Worm (Caenorhabditis elegans): ENCODE results near the gene Y38H8A.2.
"Not testable (repeated sequence)": the region's sequence is repeated elsewhere in the genome, so short reads cannot be mapped to it uniquely, and the experiment has no call there.

Gene Y38H8A.2

DNA sequence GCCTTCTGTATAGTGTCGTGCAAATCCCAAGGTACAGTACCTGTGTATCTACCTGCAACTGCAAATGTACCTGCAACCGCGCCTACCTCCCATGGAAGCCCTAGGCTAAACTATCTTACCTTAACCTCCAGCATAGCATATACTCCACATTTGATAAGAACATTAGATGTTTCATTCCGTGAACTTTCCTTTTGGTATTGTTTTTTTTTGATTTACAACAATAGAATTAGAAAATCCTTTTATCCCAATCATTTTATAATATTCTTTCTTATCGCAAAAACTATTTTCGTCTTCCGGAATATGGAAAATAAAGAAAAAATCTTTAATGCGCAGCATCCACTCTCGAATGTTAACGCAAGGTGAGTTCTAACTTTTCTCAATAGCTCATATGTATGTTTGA is at the start of gene Y38H8A.2:
Y38H8A.2 (plus strand) TSS at position 301 of the 400 bp plus-strand sequence.
- no peak for TF ChIP-seq egl-27 (tag; optimal IDR thresholded peaks at IDR 0.05)

DNA sequence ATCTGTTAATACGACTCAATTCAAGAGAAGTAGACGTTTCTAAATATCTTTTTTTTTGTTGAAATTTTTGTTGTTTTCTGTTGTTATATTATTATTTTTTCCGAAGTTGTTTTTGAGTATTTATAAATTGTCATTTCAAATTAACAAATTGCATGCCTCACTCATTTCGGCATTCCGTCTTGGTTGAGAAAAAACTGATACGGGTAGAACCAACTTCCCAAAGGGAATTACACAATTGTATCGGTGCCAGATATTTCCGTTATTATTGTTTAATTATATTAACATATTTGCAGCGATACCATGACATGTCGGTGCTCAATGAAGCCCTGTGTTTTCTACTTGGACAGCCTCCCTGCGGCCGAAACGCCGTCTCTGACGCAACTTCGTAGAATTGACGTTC is 45.0 kb upstream of the Y38H8A.2 start, which contains the start of gene K09B11.4:
K09B11.4 (plus strand) TSS at position 301 of the 400 bp plus-strand sequence.
- no peak for TF ChIP-seq sem-4 (tag; optimal IDR thresholded peaks at IDR 0.05)
- no peak for TF ChIP-seq skn-1 (tag; optimal IDR thresholded peaks at IDR 0.05)
- TF ChIP-seq lin-13 (GFP tag; optimal IDR thresholded peaks at IDR 0.05), result no peak
- no peak for TF ChIP-seq mab-5 (tag; optimal IDR thresholded peaks at IDR 0.05)
- TF ChIP-seq unc-55 (GFP tag; optimal IDR thresholded peaks at IDR 0.05), result no peak
- no peak for TF ChIP-seq ama-1 (optimal IDR thresholded peaks at IDR 0.05)
- TF ChIP-seq nhr-237 (tag; optimal IDR thresholded peaks at IDR 0.05), result no peak
- no peak for TF ChIP-seq nhr-6 (tag; optimal IDR thresholded peaks at IDR 0.05)
- TF ChIP-seq alr-1 (tag; optimal IDR thresholded peaks at IDR 0.05), result no peak
- no peak for TF ChIP-seq elt-3 (tag; optimal IDR thresholded peaks at IDR 0.05)
- no peak for TF ChIP-seq aly-2 (tag; optimal IDR thresholded peaks at IDR 0.05)
- no peak for TF ChIP-seq R02D3.7 (tag; optimal IDR thresholded peaks at IDR 0.05)
- no peak for TF ChIP-seq mbf-1 (tag; optimal IDR thresholded peaks at IDR 0.05)
- no peak for TF ChIP-seq fos-1 (tag; optimal IDR thresholded peaks at IDR 0.05)
- TF ChIP-seq crh-2 (tag; optimal IDR thresholded peaks at IDR 0.05), result no peak
- TF ChIP-seq nhr-77 (tag; optimal IDR thresholded peaks at IDR 0.05), result no peak

DNA sequence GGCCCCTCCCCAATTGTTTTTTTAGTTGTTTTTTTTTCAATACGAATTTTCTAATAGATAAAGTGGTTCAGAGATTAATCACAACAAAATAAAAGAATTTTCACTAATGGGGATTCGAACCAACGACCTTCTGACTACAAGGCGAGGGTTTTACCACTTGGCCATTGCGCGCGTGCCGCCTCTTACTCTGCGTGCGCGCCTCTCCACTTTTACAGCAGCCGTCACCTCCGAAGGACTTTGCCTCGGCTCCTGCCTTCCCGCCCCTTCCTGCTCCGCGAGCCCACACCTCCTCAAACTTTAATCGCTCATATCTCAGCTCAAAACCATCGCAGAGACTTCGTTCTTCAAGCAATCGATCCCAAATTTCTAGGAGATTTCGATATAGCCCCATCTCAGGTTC is 44.1 kb upstream of the Y38H8A.2 start:
- TF ChIP-seq unc-55 (GFP tag; optimal IDR thresholded peaks at IDR 0.05) (peak; percentile 28), lin-13 (GFP tag; optimal IDR thresholded peaks at IDR 0.05) (peak; percentile 39), snpc-4 (tag; optimal IDR thresholded peaks at IDR 0.05) (peak; percentile 84)

DNA sequence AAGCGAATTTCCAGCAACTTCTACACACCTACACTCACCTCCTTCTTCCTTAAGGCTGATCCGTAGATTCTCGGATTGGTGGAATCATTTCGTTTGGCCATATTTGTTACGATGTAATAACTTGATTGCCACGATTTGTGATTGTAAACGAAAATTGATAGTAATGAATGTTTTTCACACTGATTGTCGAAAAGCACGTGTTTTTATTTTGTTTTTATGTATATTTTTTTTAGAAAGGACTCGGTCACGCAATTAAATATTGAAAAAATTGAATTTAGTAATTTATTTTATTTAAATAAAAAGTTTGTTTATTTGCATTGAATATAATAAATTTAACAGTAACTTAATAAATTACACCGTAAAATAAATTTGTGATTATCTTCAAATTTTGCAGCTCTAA is 40.3 kb upstream of the Y38H8A.2 start, which contains the start of gene K09B11.5:
K09B11.5 (minus strand) TSS at position 101 of the 400 bp plus-strand sequence.
- TF ChIP-seq unc-55 (GFP tag; optimal IDR thresholded peaks at IDR 0.05); nhr-11 (tag; optimal IDR thresholded peaks at IDR 0.05); blmp-1 (tag; optimal IDR thresholded peaks at IDR 0.05; ENCODE audit: insufficient read depth): not testable (repeated sequence)

DNA sequence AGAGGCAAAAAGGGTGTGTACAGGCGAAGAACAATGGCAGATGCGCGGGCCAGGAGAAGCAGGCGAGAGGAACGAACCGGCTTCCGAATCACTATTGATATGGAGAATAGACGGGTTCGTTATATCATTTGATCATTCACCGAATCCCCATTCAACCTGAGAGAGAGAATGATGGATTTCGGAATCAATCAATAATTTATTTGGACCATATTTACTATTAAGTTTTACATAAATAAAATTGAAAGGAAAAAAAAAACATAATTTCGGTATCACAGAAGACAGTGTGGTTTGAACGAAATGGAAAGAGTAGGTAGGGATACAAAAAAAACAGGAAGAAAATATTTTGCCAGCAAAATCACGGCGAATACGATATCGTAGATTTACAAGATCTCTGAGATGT is 29.0 kb upstream of the Y38H8A.2 start, which contains the start of gene mam-3:
mam-3 (minus strand) TSS at position 101 of the 400 bp plus-strand sequence.
- TF ChIP-seq skn-1 (tag; optimal IDR thresholded peaks at IDR 0.05), result no peak
- TF ChIP-seq zag-1 (tag; optimal IDR thresholded peaks at IDR 0.05), result no peak
- TF ChIP-seq mdl-1 (tag; optimal IDR thresholded peaks at IDR 0.05), result no peak
- TF ChIP-seq blmp-1 (tag; optimal IDR thresholded peaks at IDR 0.05; ENCODE audit: insufficient read depth), result no peak
- no peak for TF ChIP-seq unc-62 (GFP tag; optimal IDR thresholded peaks at IDR 0.05)
- TF ChIP-seq ama-1 (optimal IDR thresholded peaks at IDR 0.05), result no peak
- no peak for TF ChIP-seq ztf-1 (GFP tag; conservative IDR thresholded peaks at IDR 0.05)
- TF ChIP-seq sma-3 (GFP tag; optimal IDR thresholded peaks at IDR 0.05), result no peak
- TF ChIP-seq nhr-237 (tag; optimal IDR thresholded peaks at IDR 0.05), result no peak
- TF ChIP-seq nhr-23 (tag; optimal IDR thresholded peaks at IDR 0.05), result no peak
- no peak for TF ChIP-seq elt-1 (tag; optimal IDR thresholded peaks at IDR 0.05)
- no peak for TF ChIP-seq gmeb-1 (tag; optimal IDR thresholded peaks at IDR 0.05)
- no peak for TF ChIP-seq lin-39 (tag; optimal IDR thresholded peaks at IDR 0.05)
- TF ChIP-seq R02D3.7 (tag; optimal IDR thresholded peaks at IDR 0.05), result no peak
- no peak for TF ChIP-seq nhr-25 (tag; optimal IDR thresholded peaks at IDR 0.05)
- TF ChIP-seq egl-27 (tag; optimal IDR thresholded peaks at IDR 0.05), result no peak
- no peak for TF ChIP-seq C34F6.9 (tag; optimal IDR thresholded peaks at IDR 0.05)

DNA sequence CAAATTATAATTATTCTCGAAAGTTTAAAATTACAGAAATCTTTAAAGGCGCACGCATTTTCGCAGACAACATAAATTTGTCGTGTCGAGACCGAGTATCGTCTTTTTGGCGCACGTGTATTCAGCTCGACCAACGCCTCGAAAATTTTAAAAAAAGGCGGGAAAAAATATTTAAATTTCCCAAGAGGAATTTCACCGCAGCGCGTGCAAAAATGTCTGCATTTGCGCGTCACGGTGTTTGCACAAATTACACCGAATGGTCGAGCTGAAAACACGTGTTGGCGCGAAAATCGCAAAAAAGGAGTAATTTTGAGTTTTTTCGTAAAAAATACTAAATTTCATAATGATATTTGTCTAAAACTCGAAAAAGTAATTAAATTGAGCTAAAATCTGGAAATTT is 23.5 kb upstream of the Y38H8A.2 start:
- TF ChIP-seq nhr-25 (tag; optimal IDR thresholded peaks at IDR 0.05) (no peak), alr-1 (tag; optimal IDR thresholded peaks at IDR 0.05) (no peak), dmd-4 (tag; optimal IDR thresholded peaks at IDR 0.05) (no peak), ztf-1 (GFP tag; conservative IDR thresholded peaks at IDR 0.05) (no peak), nhr-23 (tag; optimal IDR thresholded peaks at IDR 0.05) (no peak), lsy-2 (tag; optimal IDR thresholded peaks at IDR 0.05) (no peak), nhr-10 (tag; optimal IDR thresholded peaks at IDR 0.05) (no peak), ceh-16 (tag; optimal IDR thresholded peaks at IDR 0.05) (no peak), crh-2 (tag; optimal IDR thresholded peaks at IDR 0.05) (no peak), Y55F3AM.14 (GFP tag; optimal IDR thresholded peaks at IDR 0.05) (no peak), lin-11 (tag; optimal IDR thresholded peaks at IDR 0.05) (no peak), C34F6.9 (tag; optimal IDR thresholded peaks at IDR 0.05) (no peak), ZK546.5 (tag; optimal IDR thresholded peaks at IDR 0.05) (no peak), unc-62 (GFP tag; optimal IDR thresholded peaks at IDR 0.05) (no peak), nhr-11 (tag; optimal IDR thresholded peaks at IDR 0.05) (no peak), F13H6.1 (tag; optimal IDR thresholded peaks at IDR 0.05) (no peak), ztf-4 (tag; optimal IDR thresholded peaks at IDR 0.05) (no peak), sem-4 (tag; optimal IDR thresholded peaks at IDR 0.05) (no peak), mdl-1 (tag; optimal IDR thresholded peaks at IDR 0.05) (no peak)
